Worm (Caenorhabditis elegans): ENCODE results near the gene F33G12.7.

ce11 chrII:5048185-5048795, 7.8 kb upstream of the F33G12.7 start:
- no peak for TF ChIP-seq ets-4 (tag; optimal IDR thresholded peaks at IDR 0.05)
- no peak for TF ChIP-seq lin-11 (tag; optimal IDR thresholded peaks at IDR 0.05)
- no peak for TF ChIP-seq ama-1 (optimal IDR thresholded peaks at IDR 0.05)
- no peak for TF ChIP-seq hlh-6 (tag; optimal IDR thresholded peaks at IDR 0.05)
- no peak for TF ChIP-seq ceh-19 (GFP tag; optimal IDR thresholded peaks at IDR 0.05)
- TF ChIP-seq lim-6 (tag; optimal IDR thresholded peaks at IDR 0.05): no peak
- no peak for TF ChIP-seq ceh-2 (tag; optimal IDR thresholded peaks at IDR 0.05)
- no peak for TF ChIP-seq ceh-9 (tag; optimal IDR thresholded peaks at IDR 0.05)
- TF ChIP-seq odd-2 (tag; optimal IDR thresholded peaks at IDR 0.05): no peak
- no peak for TF ChIP-seq ztf-16 (tag; optimal IDR thresholded peaks at IDR 0.05)
- TF ChIP-seq eyg-1 (tag; optimal IDR thresholded peaks at IDR 0.05): no peak
